Worm (Caenorhabditis elegans): ENCODE measurements around the gene sqt-2.

- TF ChIP-seq him-1 (tag; optimal IDR thresholded peaks at IDR 0.05) (no peak), W03F9.2 (tag; optimal IDR thresholded peaks at IDR 0.05) (no peak)
These were observed 50.8 kb downstream of the sqt-2 start for ce11 chrII:73892-74291.

Measured in whole organism, L4/young adult.